Worm (Caenorhabditis elegans) whole organism, L3 larva: ENCODE measurements around the gene ins-15.

Experiments used
- R02D3.7 ChIP-seq: fragments of 150-350 bp; optimal IDR thresholded peaks from 2 replicates; lab custom pipeline; 2014; ENCODE audit warnings: missing biosample characterization, missing genetic modification characterization
- ceh-82 ChIP-seq: fragments of 150-350 bp; optimal IDR thresholded peaks from 2 replicates; lab custom pipeline; 2014; ENCODE audit warnings: missing biosample characterization, missing genetic modification characterization
- elt-3 ChIP-seq, 3 experiments: fragments of 150-350 bp in 1 of 3; sonication (generic microtip) in 2 of 3; optimal IDR thresholded peaks; 2 replicates in 2 of 3; 4 replicates in 1 of 3; lab custom pipeline; 2014 to 2017; ENCODE audit warnings: missing biosample characterization in 3 of 3, missing genetic modification characterization in 3 of 3
- fkh-10 ChIP-seq: sonication (generic microtip); optimal IDR thresholded peaks from 2 replicates; lab custom pipeline; 2017; ENCODE audit warnings: missing biosample characterization, missing genetic modification reagents, missing genetic modification characterization
- hmg-11 ChIP-seq: sonication (generic microtip); optimal IDR thresholded peaks from 2 replicates; lab custom pipeline; 2016; ENCODE audit warnings: missing genetic modification characterization, missing compliant biosample characterization
- nhr-11 ChIP-seq: fragments of 150-350 bp; optimal IDR thresholded peaks from 2 replicates; lab custom pipeline; 2014; ENCODE audit warnings: missing biosample characterization, missing genetic modification characterization
- pha-4 ChIP-seq: fragments of 150-350 bp; optimal IDR thresholded peaks from 2 replicates; lab custom pipeline; 2014; ENCODE audit warnings: missing biosample characterization, missing genetic modification reagents, missing genetic modification characterization
- skn-1 ChIP-seq: fragments of 150-350 bp; optimal IDR thresholded peaks from 2 replicates; lab custom pipeline; 2014; ENCODE audit warnings: missing biosample characterization, missing genetic modification characterization
- unc-62 ChIP-seq: fragments of 150-350 bp; sonication (generic microtip); optimal IDR thresholded peaks from 4 replicates; lab custom pipeline; 2014; ENCODE audit warnings: missing biosample characterization, missing genetic modification reagents, missing genetic modification characterization
- zag-1 ChIP-seq: fragments of 150-350 bp; optimal IDR thresholded peaks from 2 replicates; lab custom pipeline; 2014; ENCODE audit warnings: missing biosample characterization, missing genetic modification characterization

DNA sequence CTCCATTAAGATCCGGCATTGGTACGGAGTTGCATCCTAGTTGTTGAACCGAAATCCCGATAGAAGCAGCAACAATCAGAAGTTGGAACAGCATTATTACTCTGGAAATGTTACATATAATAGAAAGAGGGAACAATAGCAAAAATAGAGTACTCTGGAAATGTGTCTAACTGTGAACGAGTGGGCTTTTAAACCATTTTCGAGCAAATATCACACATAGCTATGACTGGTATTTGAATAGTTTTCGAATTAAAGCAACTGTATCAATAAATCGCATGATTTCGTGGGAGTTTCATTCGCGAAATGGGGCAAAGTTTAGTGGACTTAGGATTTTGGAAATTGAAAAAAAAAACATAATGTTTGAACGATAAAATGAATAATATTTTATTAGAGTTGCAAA, 4.9 kb upstream of the ins-15 start, which contains the start of gene F41G3.10:
- no peak for TF ChIP-seq fkh-10 (GFP tag; lab: Kevin White, UChicago)
- TF ChIP-seq R02D3.7 = no peak
- TF ChIP-seq elt-3 (tag; optimal IDR thresholded peaks at IDR 0.05; lab: Kevin White, UChicago) = no peak
- TF ChIP-seq unc-62 (GFP tag; lab: Kevin White, UChicago) = no peak
- TF ChIP-seq hmg-11 (tag; lab: Kevin White, UChicago) = no peak
- no peak for TF ChIP-seq zag-1
- no peak for TF ChIP-seq ceh-82 (tag; lab: Kevin White, UChicago)
- TF ChIP-seq pha-4 (tag; lab: Kevin White, UChicago) = no peak
- no peak for TF ChIP-seq skn-1 (tag; lab: Kevin White, UChicago)
- TF ChIP-seq nhr-11 = no peak
